Fruit fly (Drosophila melanogaster) whole organism, embryonic: Measurements from ENCODE around the gene CG7367.

ENCODE experiments used
- Aef1 ChIP-seq: fragments of 200-800 bp; sonication (Bioruptor generic); IDR thresholded peaks from 3 replicates; pipeline ENCODE4 v1.3.6; 2022; ENCODE audit warnings: missing biosample characterization, missing genetic modification characterization
- Antp ChIP-seq: fragments of 200-800 bp; sonication (Bioruptor generic); optimal IDR thresholded peaks from 3 replicates; lab custom pipeline; 2016; ENCODE audit warnings: missing biosample characterization, missing genetic modification characterization
- Atf3 ChIP-seq: fragments of 200-800 bp; sonication (Bioruptor generic); optimal IDR thresholded peaks from 3 replicates; lab custom pipeline; 2016; ENCODE audit warnings: missing biosample characterization, missing genetic modification characterization
- CG10209 ChIP-seq: fragments of 200-800 bp; sonication (Bioruptor generic); optimal IDR thresholded peaks from 3 replicates; lab custom pipeline; 2017; ENCODE audit warnings: missing biosample characterization, mild to moderate bottlenecking, missing genetic modification characterization, missing genetic modification reagents
- CG12769 ChIP-seq: fragments of 200-800 bp; sonication (Bioruptor generic); optimal IDR thresholded peaks from 2 replicates; lab custom pipeline; 2019; ENCODE audit warnings: missing biosample characterization, mild to moderate bottlenecking, missing genetic modification characterization, moderate library complexity
- CG13287 ChIP-seq: fragments of 200-800 bp; sonication (Bioruptor generic); IDR thresholded peaks from 2 replicates; pipeline ENCODE4 v1.3.6; 2022; ENCODE audit warnings: missing biosample characterization, missing genetic modification characterization; ENCODE audit not compliant: partially characterized antibody
- CG13624 ChIP-seq: fragments of 200-800 bp; sonication (Bioruptor generic); optimal IDR thresholded peaks from 2 replicates; lab custom pipeline; 2016; ENCODE audit warnings: missing biosample characterization, missing genetic modification characterization
- CG14050 ChIP-seq: fragments of 200-800 bp; sonication (Bioruptor generic); IDR thresholded peaks from 3 replicates; pipeline ENCODE4 v1.3.6; 2022; ENCODE audit warnings: missing biosample characterization, missing genetic modification characterization
- CG15073 ChIP-seq: fragments of 200-800 bp; sonication (Bioruptor generic); optimal IDR thresholded peaks from 2 replicates; lab custom pipeline; 2016; ENCODE audit warnings: missing biosample characterization, missing genetic modification characterization
- CG17186 ChIP-seq: fragments of 200-800 bp; sonication (Bioruptor generic); optimal IDR thresholded peaks from 3 replicates; lab custom pipeline; 2017; ENCODE audit warnings: missing biosample characterization, missing genetic modification reagents, missing genetic modification characterization
- CG17328 ChIP-seq: fragments of 200-800 bp; sonication (Bioruptor generic); IDR thresholded peaks from 2 replicates; pipeline ENCODE4 v1.3.6; 2022; ENCODE audit warnings: missing biosample characterization, missing genetic modification characterization
- CG2875 ChIP-seq: fragments of 200-800 bp; sonication (Bioruptor generic); optimal IDR thresholded peaks from 2 replicates; lab custom pipeline; 2017; ENCODE audit warnings: missing biosample characterization, mild to moderate bottlenecking, missing genetic modification characterization, missing genetic modification reagents
- CG31224 ChIP-seq: fragments of 200-800 bp; sonication (Bioruptor generic); IDR thresholded peaks from 2 replicates; pipeline ENCODE4 v1.3.6; 2022; ENCODE audit warnings: missing biosample characterization, missing genetic modification characterization
- CG31365 ChIP-seq: fragments of 200-800 bp; sonication (Bioruptor generic); optimal IDR thresholded peaks from 2 replicates; lab custom pipeline; 2018; ENCODE audit warnings: missing biosample characterization, mild to moderate bottlenecking, missing genetic modification characterization
- CG34376 ChIP-seq: fragments of 200-800 bp; sonication (Bioruptor generic); optimal IDR thresholded peaks from 2 replicates; lab custom pipeline; 2018; ENCODE audit warnings: missing biosample characterization, mild to moderate bottlenecking, missing genetic modification characterization
- CG3726 ChIP-seq: fragments of 200-800 bp; sonication (Bioruptor generic); IDR thresholded peaks from 3 replicates; pipeline ENCODE4, ENCODE4 v1.3.6; 2022; ENCODE audit warnings: missing biosample characterization, missing genetic modification characterization
- CG3847 ChIP-seq: fragments of 200-800 bp; sonication (Bioruptor generic); IDR thresholded peaks from 2 replicates; pipeline ENCODE4 v1.3.6; 2022; ENCODE audit warnings: missing biosample characterization, missing genetic modification characterization
- CG4404 ChIP-seq: fragments of 200-800 bp; sonication (Bioruptor generic); IDR thresholded peaks from 2 replicates; pipeline ENCODE4 v1.3.6; 2022; ENCODE audit warnings: missing biosample characterization, missing genetic modification characterization
- CG4707 ChIP-seq: fragments of 200-800 bp; sonication (Bioruptor generic); optimal IDR thresholded peaks from 2 replicates; lab custom pipeline; 2018; ENCODE audit warnings: missing biosample characterization, mild to moderate bottlenecking, missing genetic modification characterization, moderate library complexity
- CG5180 ChIP-seq: fragments of 200-800 bp; sonication (Bioruptor generic); optimal IDR thresholded peaks from 3 replicates; lab custom pipeline; 2017; ENCODE audit warnings: missing biosample characterization, missing genetic modification characterization, mild to moderate bottlenecking, moderate library complexity, missing genetic modification reagents
- CG5245 ChIP-seq: fragments of 200-800 bp; sonication (Bioruptor generic); optimal IDR thresholded peaks from 3 replicates; lab custom pipeline; 2016; ENCODE audit warnings: missing biosample characterization, missing genetic modification characterization
- CG6254 ChIP-seq: fragments of 200-800 bp; sonication (Bioruptor generic); optimal IDR thresholded peaks from 3 replicates; lab custom pipeline; 2017; ENCODE audit warnings: mild to moderate bottlenecking, missing biosample characterization, missing genetic modification reagents, missing genetic modification characterization
- CG7928 ChIP-seq: fragments of 200-800 bp; sonication (Bioruptor generic); optimal IDR thresholded peaks from 2 replicates; lab custom pipeline; 2017; ENCODE audit warnings: missing biosample characterization, mild to moderate bottlenecking, missing genetic modification characterization
- CG8290 ChIP-seq, 3 experiments: fragments of 200-800 bp; sonication (Bioruptor generic); optimal IDR thresholded peaks; 2 replicates each; lab custom pipeline; 2016 to 2019; ENCODE audit warnings: missing biosample characterization in 3 of 3, missing genetic modification characterization in 3 of 3, mild to moderate bottlenecking in 2 of 3, moderate library complexity in 1 of 3
- CG8944 ChIP-seq: fragments of 200-800 bp; sonication (Bioruptor generic); optimal IDR thresholded peaks from 3 replicates; lab custom pipeline; 2016; ENCODE audit warnings: missing biosample characterization, missing genetic modification characterization
- CkIIα-i1 ChIP-seq: fragments of 200-800 bp; sonication (Bioruptor generic); IDR thresholded peaks from 2 replicates; pipeline ENCODE4 v1.3.6; 2022; ENCODE audit warnings: missing biosample characterization, missing genetic modification characterization
- D ChIP-seq, 2 experiments: fragments of 200-800 bp in 1 of 2; fragments of >200 bp in 1 of 2; sonication (Bioruptor generic) in 1 of 2; optimal IDR thresholded peaks; 2 replicates in 1 of 2; 3 replicates in 1 of 2; lab custom pipeline; 2017; ENCODE audit warnings: mild to moderate bottlenecking in 1 of 2, missing biosample characterization in 1 of 2, missing genetic modification characterization in 1 of 2, missing genetic modification reagents in 1 of 2
- E2f2 ChIP-seq: fragments of 200-800 bp; sonication (Bioruptor generic); IDR thresholded peaks from 2 replicates; pipeline ENCODE4 v1.3.6; 2022; ENCODE audit warnings: missing biosample characterization, missing genetic modification characterization
- Lim3 ChIP-seq: fragments of 200-800 bp; sonication (Bioruptor generic); IDR thresholded peaks from 2 replicates; pipeline ENCODE4 v1.3.6; 2022; ENCODE audit warnings: missing biosample characterization, missing genetic modification characterization
- Sry-β ChIP-seq: fragments of 200-800 bp; sonication (Bioruptor generic); optimal IDR thresholded peaks from 2 replicates; lab custom pipeline; 2018; ENCODE audit warnings: missing biosample characterization, mild to moderate bottlenecking, missing genetic modification characterization, moderate library complexity
- YL-1 ChIP-seq: fragments of 200-800 bp; sonication (Bioruptor generic); optimal IDR thresholded peaks from 3 replicates; lab custom pipeline; 2017; ENCODE audit warnings: missing biosample characterization, mild to moderate bottlenecking, missing genetic modification characterization
- abd-A ChIP-seq: fragments of 200-800 bp; sonication (Bioruptor generic); optimal IDR thresholded peaks from 3 replicates; lab custom pipeline; 2019; ENCODE audit warnings: missing biosample characterization, mild to moderate bottlenecking, missing genetic modification characterization, moderate library complexity
- al ChIP-seq: fragments of 200-800 bp; sonication (Bioruptor generic); IDR thresholded peaks from 2 replicates; pipeline ENCODE4 v1.3.6; 2022; ENCODE audit warnings: missing biosample characterization, missing genetic modification characterization
- ato ChIP-seq: fragments of 200-800 bp; sonication (Bioruptor generic); IDR thresholded peaks from 2 replicates; pipeline ENCODE4 v1.3.6; 2022; ENCODE audit warnings: missing biosample characterization, missing genetic modification characterization; ENCODE audit not compliant: partially characterized antibody
- bbx ChIP-seq: fragments of 200-800 bp; sonication (Bioruptor generic); IDR thresholded peaks from 2 replicates; pipeline ENCODE4 v1.3.6; 2022; ENCODE audit warnings: missing biosample characterization, missing genetic modification characterization; ENCODE audit not compliant: partially characterized antibody
- br ChIP-seq: fragments of >200 bp; optimal IDR thresholded peaks from 2 replicates; lab custom pipeline; 2017
- disco-r ChIP-seq: fragments of 200-800 bp; sonication (Bioruptor generic); optimal IDR thresholded peaks from 2 replicates; lab custom pipeline; 2016; ENCODE audit warnings: missing biosample characterization, missing genetic modification characterization
- dm ChIP-seq: fragments of 200-800 bp; sonication (Bioruptor generic); optimal IDR thresholded peaks from 3 replicates; lab custom pipeline; 2016; ENCODE audit warnings: missing biosample characterization, missing genetic modification characterization
- fd102C ChIP-seq: fragments of 200-800 bp; sonication (Bioruptor generic); optimal IDR thresholded peaks from 2 replicates; lab custom pipeline; 2018; ENCODE audit warnings: missing biosample characterization, mild to moderate bottlenecking, missing genetic modification characterization, moderate library complexity
- fd64A ChIP-seq: fragments of 200-800 bp; sonication (Bioruptor generic); optimal IDR thresholded peaks from 3 replicates; lab custom pipeline; 2018; ENCODE audit warnings: missing biosample characterization, mild to moderate bottlenecking, missing genetic modification characterization
- ftz-f1 ChIP-seq: fragments of 200-800 bp; sonication (Bioruptor generic); optimal IDR thresholded peaks from 2 replicates; lab custom pipeline; 2016; ENCODE audit warnings: missing biosample characterization, missing genetic modification characterization
- gsb-n ChIP-seq: fragments of 200-800 bp; sonication (Bioruptor generic); optimal IDR thresholded peaks from 3 replicates; lab custom pipeline; 2018; ENCODE audit warnings: missing biosample characterization, mild to moderate bottlenecking, missing genetic modification characterization
- inv ChIP-seq: fragments of 200-800 bp; sonication (Bioruptor generic); IDR thresholded peaks from 2 replicates; pipeline ENCODE4 v1.3.6; 2022; ENCODE audit warnings: missing biosample characterization, missing genetic modification characterization; ENCODE audit not compliant: partially characterized antibody
- jigr1 ChIP-seq: fragments of 200-800 bp; sonication (Bioruptor generic); IDR thresholded peaks from 3 replicates; pipeline ENCODE4 v1.3.6; 2022; ENCODE audit warnings: missing biosample characterization, missing genetic modification characterization
- luna ChIP-seq: fragments of 200-800 bp; sonication (Bioruptor generic); optimal IDR thresholded peaks from 2 replicates; lab custom pipeline; 2016; ENCODE audit warnings: missing biosample characterization, missing genetic modification characterization
- mirr ChIP-seq: fragments of 200-800 bp; sonication (Bioruptor generic); optimal IDR thresholded peaks from 3 replicates; lab custom pipeline; 2018; ENCODE audit warnings: missing biosample characterization, mild to moderate bottlenecking, missing genetic modification characterization
- org-1 ChIP-seq: fragments of 200-800 bp; sonication (Bioruptor generic); optimal IDR thresholded peaks from 2 replicates; lab custom pipeline; 2017; ENCODE audit warnings: missing biosample characterization, missing genetic modification characterization
- peb ChIP-seq: fragments of 200-800 bp; sonication (Bioruptor generic); IDR thresholded peaks from 2 replicates; pipeline ENCODE4 v1.3.6; 2022; ENCODE audit warnings: missing biosample characterization, missing genetic modification characterization
- tgo ChIP-seq: fragments of 200-800 bp; sonication (Bioruptor generic); IDR thresholded peaks from 3 replicates; pipeline ENCODE4 v1.3.6; 2022; ENCODE audit warnings: missing biosample characterization, missing genetic modification characterization
- yki ChIP-seq: fragments of >200 bp; optimal IDR thresholded peaks from 3 replicates; lab custom pipeline; 2018
- z ChIP-seq: fragments of 200-800 bp; sonication (Bioruptor generic); IDR thresholded peaks from 3 replicates; pipeline ENCODE4 v1.3.6; 2022; ENCODE audit warnings: missing biosample characterization, missing genetic modification characterization

The CG7367 gene

DNA sequence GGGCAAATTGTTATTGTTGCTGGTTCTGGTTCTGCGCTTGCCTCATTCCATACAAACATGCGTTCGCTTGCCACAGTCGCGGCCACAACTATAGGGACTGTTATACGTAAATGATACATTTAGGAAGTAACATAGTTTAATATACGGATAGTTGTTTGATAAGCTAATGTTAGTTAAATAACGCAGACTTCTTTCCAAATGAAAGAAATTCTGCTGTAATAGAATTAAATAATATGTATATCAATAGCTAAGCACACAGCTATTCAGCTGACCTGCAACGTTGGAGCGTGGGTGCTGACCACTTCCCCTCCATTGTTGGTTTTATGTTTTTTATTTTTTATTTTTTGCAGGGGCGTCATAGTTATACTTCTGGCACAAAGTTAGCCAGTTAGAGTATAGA, 4.9 kb downstream of the CG7367 start (continued):
- TF ChIP-seq CG6254 (GFP tag; lab: Kevin White, UChicago) (peak; percentile 45), CG17328 (peak; percentile 61), YL-1 (GFP tag; lab: Kevin White, UChicago) (no peak), Atf3 (GFP tag; lab: Kevin White, UChicago) (no peak), CkIIα-i1 (GFP tag; lab: Robert Waterston, UW) (no peak), fd64A (GFP tag; lab: Kevin White, UChicago) (no peak), CG8944 (no peak), CG34376 (no peak), z (no peak), CG3726 (GFP tag; lab: Robert Waterston, UW) (0 out of 3 replicates have a peak, but pooled peaks have one; percentile 43), CG4707 (GFP tag; lab: Kevin White, UChicago) (peak; percentile 35), CG31365 (tag; lab: Kevin White, UChicago) (no peak), tgo (GFP tag; lab: Robert Waterston, UW) (peak; percentile 57; the same call in 2 of the 3 replicates), E2f2 (peak; percentile 54), CG12769 (tag; lab: Kevin White, UChicago) (peak; percentile 70), dm (no peak), jigr1 (GFP tag; lab: Robert Waterston, UW) (no peak), bbx (GFP tag; lab: Robert Waterston, UW) (no peak), peb (GFP tag; lab: Robert Waterston, UW) (0 out of 2 replicates have a peak, but pooled peaks have one; percentile 17), Lim3 (no peak), CG5180 (GFP tag; lab: Kevin White, UChicago) (no peak), D (optimal IDR thresholded peaks at IDR 0.05; lab: Kevin White, UChicago) (no peak), D (GFP tag; optimal IDR thresholded peaks at IDR 0.05; lab: Kevin White, UChicago) (peak; percentile 25), br (no peak), CG17186 (GFP tag; lab: Kevin White, UChicago) (no peak), ftz-f1 (no peak), disco-r (GFP tag; lab: Kevin White, UChicago) (no peak), CG10209 (GFP tag; lab: Kevin White, UChicago) (peak; percentile 61), Sry-β (GFP tag; lab: Kevin White, UChicago) (no peak), fd102C (GFP tag; lab: Kevin White, UChicago) (no peak), yki (no peak), CG5245 (GFP tag; lab: Kevin White, UChicago) (peak; percentile 39), abd-A (tag; lab: Kevin White, UChicago) (no peak), mirr (no peak), CG2875 (GFP tag; lab: Kevin White, UChicago) (peak; percentile 31), CG8290 (GFP tag; optimal IDR thresholded peaks at IDR 0.05; lab: Kevin White, UChicago) (no peak), CG8290 (tag; optimal IDR thresholded peaks at IDR 0.05; lab: Kevin White, UChicago) (peak in 1 of 2 experiments; percentile 64), CG4404 (GFP tag; lab: Robert Waterston, UW) (no peak), CG15073 (GFP tag; lab: Kevin White, UChicago) (no peak), CG3847 (GFP tag; lab: Robert Waterston, UW) (peak; percentile 43), gsb-n (tag; lab: Kevin White, UChicago) (peak; percentile 20), Aef1 (GFP tag; lab: Robert Waterston, UW) (peak; percentile 49; the same call in 2 of the 3 replicates), Antp (GFP tag; lab: Kevin White, UChicago) (peak; percentile 27), luna (GFP tag; lab: Kevin White, UChicago) (no peak), CG13624 (GFP tag; lab: Kevin White, UChicago) (peak; percentile 37), inv (no peak), ato (GFP tag; lab: Robert Waterston, UW) (no peak), CG7928 (GFP tag; lab: Kevin White, UChicago) (no peak), CG31224 (no peak), al (GFP tag; lab: Robert Waterston, UW) (0 out of 2 replicates have a peak, but pooled peaks have one; percentile 23), CG13287 (GFP tag; lab: Robert Waterston, UW) (no peak), CG14050 (peak; percentile 50; the same call in 1 of the 3 replicates), org-1 (GFP tag; lab: Kevin White, UChicago) (peak; percentile 49)
